Worm (Caenorhabditis elegans): ENCODE results near the gene str-25.
A peak's percentile ranks its signal among the peaks of the same experiment; 100 is the strongest.

Gene str-25

DNA sequence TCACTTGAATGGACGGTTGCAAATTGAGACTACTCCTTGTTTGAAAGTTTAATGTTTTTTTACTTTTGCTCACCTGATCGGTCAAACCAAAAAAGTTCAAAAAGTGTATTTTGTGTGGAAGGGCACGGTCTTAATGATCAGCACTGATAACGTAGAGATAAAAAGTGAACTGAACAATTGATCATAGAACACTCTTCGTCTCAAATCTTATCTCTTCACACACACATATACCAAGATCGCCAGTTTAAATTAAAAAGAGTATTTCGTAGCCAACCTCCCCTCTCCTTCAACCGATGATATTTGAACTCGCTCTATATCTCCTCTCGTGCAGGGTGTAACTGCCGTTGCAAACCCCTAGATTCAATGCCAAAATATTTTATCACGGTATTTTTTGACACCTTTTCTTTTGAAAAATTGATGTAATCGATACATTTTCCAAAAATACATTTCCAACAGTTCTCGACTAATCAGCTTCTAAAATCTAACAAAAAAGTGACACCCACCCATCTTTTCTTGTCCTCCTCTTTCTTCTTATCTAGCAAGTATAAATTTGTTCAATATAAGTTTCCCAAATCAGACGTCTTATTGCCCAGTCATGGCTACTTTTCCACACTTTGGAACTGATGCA, 15.3 kb upstream of the str-25 start, which contains the start of gene cth-1 (continued):
- TF ChIP-seq Y5F2A.4 (GFP tag; optimal IDR thresholded peaks at IDR 0.05) = no peak
- TF ChIP-seq dmd-8 (GFP tag; IDR thresholded peaks at IDR 0.05) = no peak
- no peak for TF ChIP-seq fos-1 (tag; optimal IDR thresholded peaks at IDR 0.05)
- no peak for TF ChIP-seq hmg-1.1 (GFP tag; IDR thresholded peaks at IDR 0.05)
- no peak for TF ChIP-seq lim-7 (GFP tag; IDR thresholded peaks at IDR 0.05)
- TF ChIP-seq nhr-42 (GFP tag; IDR thresholded peaks at IDR 0.05) = no peak
- no peak for TF ChIP-seq madf-9 (GFP tag; conservative IDR thresholded peaks at IDR 0.05)
- no peak for TF ChIP-seq lin-29 (GFP tag; IDR thresholded peaks at IDR 0.05)
- TF ChIP-seq egl-27 (tag; optimal IDR thresholded peaks at IDR 0.05) = no peak
- TF ChIP-seq ZK546.5 (tag; optimal IDR thresholded peaks at IDR 0.05) = no peak
- TF ChIP-seq zag-1 (tag; optimal IDR thresholded peaks at IDR 0.05) = no peak
- no peak for TF ChIP-seq ceh-82 (tag; optimal IDR thresholded peaks at IDR 0.05)
- TF ChIP-seq R02D3.7 (tag; optimal IDR thresholded peaks at IDR 0.05) = no peak
- TF ChIP-seq nhr-6 (tag; optimal IDR thresholded peaks at IDR 0.05) = no peak
- no peak for TF ChIP-seq ZK337.2 (GFP tag; IDR thresholded peaks at IDR 0.05)
- no peak for TF ChIP-seq ceh-20 (GFP tag; IDR thresholded peaks at IDR 0.05)
- TF ChIP-seq spr-1 (tag; optimal IDR thresholded peaks at IDR 0.05) = no peak
- no peak for TF ChIP-seq madf-5 (GFP tag; IDR thresholded peaks at IDR 0.05)
- no peak for TF ChIP-seq F26F4.8 (GFP tag; conservative IDR thresholded peaks at IDR 0.05)
- TF ChIP-seq zip-2 (tag; optimal IDR thresholded peaks at IDR 0.05) = no peak
- TF ChIP-seq gei-8 (GFP tag; optimal IDR thresholded peaks at IDR 0.05) = no peak
- no peak for TF ChIP-seq mdt-29 (GFP tag; IDR thresholded peaks at IDR 0.05)
- TF ChIP-seq dmd-9 (GFP tag; IDR thresholded peaks at IDR 0.05) = no peak
- peak; percentile 27 for TF ChIP-seq hlh-11 (tag; optimal IDR thresholded peaks at IDR 0.05)

DNA sequence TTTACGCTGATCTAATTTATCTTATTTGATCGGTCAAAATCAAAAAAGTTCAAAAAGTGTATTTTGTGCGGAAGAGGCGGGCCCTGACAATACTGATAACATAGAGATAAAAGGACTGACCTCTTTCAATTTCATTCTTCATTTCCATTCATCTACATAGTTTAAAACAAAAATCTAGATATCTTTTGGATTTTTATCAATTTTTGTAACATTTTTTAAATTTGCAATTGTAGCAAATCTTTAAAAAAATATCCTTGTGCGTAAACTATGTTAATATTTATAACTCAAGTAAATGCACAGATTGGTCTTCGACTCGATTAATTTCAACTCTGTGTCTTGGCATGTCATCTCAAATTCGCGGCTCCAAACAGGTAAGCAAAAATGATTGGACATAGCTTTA, 11.9 kb upstream of the str-25 start, which contains the start of gene argk-1:
argk-1 (plus strand) TSS at position 301 of the 400 bp plus-strand sequence.
- TF ChIP-seq fos-1 (tag; optimal IDR thresholded peaks at IDR 0.05) (no peak), ceh-32 (tag; optimal IDR thresholded peaks at IDR 0.05; ENCODE audit: poor library complexity) (no peak), skn-1 (tag; optimal IDR thresholded peaks at IDR 0.05) (no peak), daf-8 (GFP tag; IDR thresholded peaks at IDR 0.05) (no peak), F49E8.2 (tag; optimal IDR thresholded peaks at IDR 0.05; ENCODE audit: borderline replicate concordance) (no peak), dve-1 (tag; optimal IDR thresholded peaks at IDR 0.05; ENCODE audit: insufficient read depth) (no peak), hmg-1.1 (GFP tag; IDR thresholded peaks at IDR 0.05) (no peak), lin-15B (tag; optimal IDR thresholded peaks at IDR 0.05) (no peak), mxl-2 (GFP tag; conservative IDR thresholded peaks at IDR 0.05) (no peak), php-3 (GFP tag; IDR thresholded peaks at IDR 0.05) (no peak), ctbp-1 (GFP tag; IDR thresholded peaks at IDR 0.05) (no peak), nhr-6 (tag; optimal IDR thresholded peaks at IDR 0.05) (no peak), hif-1 (tag; optimal IDR thresholded peaks at IDR 0.05) (no peak), zfp-2 (tag; optimal IDR thresholded peaks at IDR 0.05) (no peak), nhr-41 (GFP tag; IDR thresholded peaks at IDR 0.05) (no peak), unc-130 (GFP tag; optimal IDR thresholded peaks at IDR 0.05) (no peak), snpc-4 (tag; optimal IDR thresholded peaks at IDR 0.05) (no peak), lin-39 (tag; optimal IDR thresholded peaks at IDR 0.05) (no peak), ZK546.5 (tag; optimal IDR thresholded peaks at IDR 0.05) (no peak)

- TF ChIP-seq php-3 (GFP tag; IDR thresholded peaks at IDR 0.05) (no peak), madf-5 (GFP tag; IDR thresholded peaks at IDR 0.05) (no peak), nhr-102 (tag; optimal IDR thresholded peaks at IDR 0.05) (no peak), mdl-1 (tag; optimal IDR thresholded peaks at IDR 0.05) (no peak), snpc-4 (tag; optimal IDR thresholded peaks at IDR 0.05) (no peak), T26A8.4 (GFP tag; IDR thresholded peaks at IDR 0.05) (no peak), lir-3 (tag; optimal IDR thresholded peaks at IDR 0.05) (no peak), dve-1 (tag; optimal IDR thresholded peaks at IDR 0.05; ENCODE audit: insufficient read depth) (no peak), egl-27 (tag; optimal IDR thresholded peaks at IDR 0.05) (no peak), nhr-25 (tag; optimal IDR thresholded peaks at IDR 0.05; ENCODE audit: borderline replicate concordance, insufficient read depth) (no peak), sdz-12 (GFP tag; optimal IDR thresholded peaks at IDR 0.05) (no peak), aha-1 (tag) (no peak)
Observed at ce11 chrV:16114237-16114636, 1.2 kb upstream of the str-25 start, which contains the start of gene srxa-16. srxa-16 (minus strand) TSS chrV:16114337.
